Fruit fly (Drosophila melanogaster): ENCODE results near the gene Dpck.

Gene Dpck

dm6 chr3R:7122172-7123072 is 40.4 kb downstream of the Dpck start (continued):
- no peak for TF ChIP-seq CG7745 (tag; optimal IDR thresholded peaks at IDR 0.05)
- no peak for TF ChIP-seq CG8944 (GFP tag; optimal IDR thresholded peaks at IDR 0.05)
- TF ChIP-seq org-1 (GFP tag; optimal IDR thresholded peaks at IDR 0.05), result no peak
- no peak for TF ChIP-seq CG14667 (GFP tag; IDR thresholded peaks at IDR 0.05)
- TF ChIP-seq CG1792 (GFP tag; optimal IDR thresholded peaks at IDR 0.05), result no peak
- no peak for TF ChIP-seq CG10979 (tag; optimal IDR thresholded peaks at IDR 0.05)
- no peak for TF ChIP-seq HmgD (GFP tag; optimal IDR thresholded peaks at IDR 0.05)
- TF ChIP-seq CG5953 (GFP tag; IDR thresholded peaks at IDR 0.05), result no peak
- TF ChIP-seq CG16779 (GFP tag; IDR thresholded peaks at IDR 0.05), result no peak
- peak in 1 of 2 experiments; percentile 5 for TF ChIP-seq Trl (optimal IDR thresholded peaks at IDR 0.05)
- no peak for TF ChIP-seq Trl (GFP tag; optimal IDR thresholded peaks at IDR 0.05)
- no peak for TF ChIP-seq ac (GFP tag; optimal IDR thresholded peaks at IDR 0.05)
- no peak for TF ChIP-seq dm (GFP tag; optimal IDR thresholded peaks at IDR 0.05)
- no peak for TF ChIP-seq Dip2 (GFP tag; IDR thresholded peaks at IDR 0.05)
- peak; percentile 56 for TF ChIP-seq cg (GFP tag; optimal IDR thresholded peaks at IDR 0.05)
- no peak for TF ChIP-seq Antp (GFP tag; optimal IDR thresholded peaks at IDR 0.05)
- peak; percentile 64 for TF ChIP-seq Blimp-1 (GFP tag; optimal IDR thresholded peaks at IDR 0.05)
- TF ChIP-seq CG8765 (GFP tag; IDR thresholded peaks at IDR 0.05), result no peak
- peak; percentile 12 for TF ChIP-seq CG18764 (GFP tag; optimal IDR thresholded peaks at IDR 0.05)
- no peak for TF ChIP-seq gcm2 (GFP tag; optimal IDR thresholded peaks at IDR 0.05)
- TF ChIP-seq tap (tag; optimal IDR thresholded peaks at IDR 0.05), result no peak
- TF ChIP-seq hth (optimal IDR thresholded peaks at IDR 0.05), result no peak
- TF ChIP-seq nerfin-1 (tag; optimal IDR thresholded peaks at IDR 0.05), result peak; percentile 70
- no peak for TF ChIP-seq D (optimal IDR thresholded peaks at IDR 0.05)
- peak; percentile 13 for TF ChIP-seq D (GFP tag; optimal IDR thresholded peaks at IDR 0.05)
- TF ChIP-seq vfl (GFP tag; optimal IDR thresholded peaks at IDR 0.05), result no peak
- TF ChIP-seq disco-r (GFP tag; optimal IDR thresholded peaks at IDR 0.05), result no peak
- no peak for TF ChIP-seq Dip3 (GFP tag; optimal IDR thresholded peaks at IDR 0.05)
- TF ChIP-seq HmgZ (tag; optimal IDR thresholded peaks at IDR 0.05), result no peak
- TF ChIP-seq Fer1 (GFP tag; optimal IDR thresholded peaks at IDR 0.05), result no peak
- TF ChIP-seq CG8924 (tag; optimal IDR thresholded peaks at IDR 0.05), result peak; percentile 36
- TF ChIP-seq gem (tag; optimal IDR thresholded peaks at IDR 0.05), result peak; percentile 19
- TF ChIP-seq CG8388 (GFP tag; optimal IDR thresholded peaks at IDR 0.05), result no peak
- no peak for TF ChIP-seq ssp (GFP tag; IDR thresholded peaks at IDR 0.05)
- TF ChIP-seq ftz-f1 (GFP tag; optimal IDR thresholded peaks at IDR 0.05), result peak; percentile 97
- no peak for TF ChIP-seq Hmx (GFP tag; optimal IDR thresholded peaks at IDR 0.05)
- no peak for TF ChIP-seq CG15479 (GFP tag; optimal IDR thresholded peaks at IDR 0.05)
- no peak for TF ChIP-seq CG11085 (GFP tag; IDR thresholded peaks at IDR 0.05)
- TF ChIP-seq CG18599 (GFP tag; optimal IDR thresholded peaks at IDR 0.05), result peak; percentile 19
- TF ChIP-seq Lim3 (GFP tag; IDR thresholded peaks at IDR 0.05), result no peak
- TF ChIP-seq Max (GFP tag; optimal IDR thresholded peaks at IDR 0.05), result no peak
- no peak for TF ChIP-seq mld (GFP tag; IDR thresholded peaks at IDR 0.05; ENCODE audit: partially characterized antibody)
- no peak for TF ChIP-seq NfI (GFP tag; optimal IDR thresholded peaks at IDR 0.05)
- peak; percentile 4 for TF ChIP-seq CG14710 (tag; optimal IDR thresholded peaks at IDR 0.05)
- no peak for TF ChIP-seq maf-S (GFP tag; optimal IDR thresholded peaks at IDR 0.05)
- peak; percentile 2 for TF ChIP-seq CG9727 (GFP tag; optimal IDR thresholded peaks at IDR 0.05)
- no peak for TF ChIP-seq pho (GFP tag; optimal IDR thresholded peaks at IDR 0.05)
- TF ChIP-seq Ravus (GFP tag; IDR thresholded peaks at IDR 0.05), result no peak
- TF ChIP-seq ash1 (GFP tag; optimal IDR thresholded peaks at IDR 0.05), result no peak
- TF ChIP-seq sd (tag; optimal IDR thresholded peaks at IDR 0.05), result peak; percentile 91
- no peak for TF ChIP-seq CG11696 (GFP tag; IDR thresholded peaks at IDR 0.05)

All from whole organism, embryonic.